Worm (Caenorhabditis elegans) whole organism, L4/young adult: ENCODE data around the gene wdr-5.2.

Experiments used
- W03F9.2 ChIP-seq: fragments of 150-350 bp; optimal IDR thresholded peaks from 2 replicates; lab custom pipeline; 2014; ENCODE audit warnings: missing biosample characterization, missing genetic modification characterization
- dao-5 ChIP-seq: sonication (generic microtip); optimal IDR thresholded peaks from 2 replicates; lab custom pipeline; 2016; ENCODE audit warnings: missing genotype, missing genetic modification characterization, moderate library complexity, missing compliant biosample characterization
- him-1 ChIP-seq: sonication (generic microtip); optimal IDR thresholded peaks from 2 replicates; lab custom pipeline; 2016; ENCODE audit warnings: missing genotype, missing genetic modification reagents, missing genetic modification characterization, missing compliant biosample characterization

ce11 chrX:14399035-14399434 is 49.1 kb downstream of the wdr-5.2 start:
- no peak for TF ChIP-seq him-1 (tag; lab: Kevin White, UChicago)
- TF ChIP-seq W03F9.2 (tag; lab: Kevin White, UChicago) = no peak
- no peak for TF ChIP-seq dao-5 (tag; lab: Kevin White, UChicago)
